Worm (Caenorhabditis elegans) whole organism, L4 larva: ENCODE data around the gene col-104.

Experiments used
- T26A8.4 ChIP-seq: fragments of 200-800 bp; sonication (Bioruptor generic); IDR thresholded peaks from 2 replicates; pipeline ENCODE4 v1.3.6; 2022; ENCODE audit warnings: missing genetic modification characterization, missing compliant biosample characterization
- daf-19 ChIP-seq: fragments of 200-800 bp; sonication (Bioruptor generic); conservative IDR thresholded peaks from 2 replicates; pipeline ENCODE4 v1.3.6; 2022; ENCODE audit warnings: missing genetic modification characterization, missing compliant biosample characterization
- hif-1 ChIP-seq, 2 experiments: sonication (generic microtip); optimal IDR thresholded peaks; 2 replicates each; lab custom pipeline; 2016 to 2017; ENCODE audit warnings: missing compliant biosample characterization in 2 of 2, missing genetic modification characterization in 2 of 2, missing genetic modification reagents in 2 of 2, missing genotype in 2 of 2, mild to moderate bottlenecking in 1 of 2
- madf-9 ChIP-seq: fragments of 200-800 bp; sonication (Bioruptor generic); conservative IDR thresholded peaks from 2 replicates; pipeline ENCODE4 v1.3.6; 2022; ENCODE audit warnings: missing genetic modification reagents, missing genetic modification characterization, missing compliant biosample characterization
- mes-2 ChIP-seq: sonication (generic microtip); optimal IDR thresholded peaks from 2 replicates; lab custom pipeline; 2016; ENCODE audit warnings: missing genotype, mild to moderate bottlenecking, missing genetic modification characterization, missing compliant biosample characterization; ENCODE audit not compliant: poor library complexity, severe bottlenecking
- tra-1 ChIP-seq: fragments of 200-800 bp; sonication (Bioruptor generic); IDR thresholded peaks from 2 replicates; pipeline ENCODE4 v1.3.6; 2022; ENCODE audit warnings: missing genetic modification reagents, missing genetic modification characterization, missing compliant biosample characterization

Gene col-104

DNA sequence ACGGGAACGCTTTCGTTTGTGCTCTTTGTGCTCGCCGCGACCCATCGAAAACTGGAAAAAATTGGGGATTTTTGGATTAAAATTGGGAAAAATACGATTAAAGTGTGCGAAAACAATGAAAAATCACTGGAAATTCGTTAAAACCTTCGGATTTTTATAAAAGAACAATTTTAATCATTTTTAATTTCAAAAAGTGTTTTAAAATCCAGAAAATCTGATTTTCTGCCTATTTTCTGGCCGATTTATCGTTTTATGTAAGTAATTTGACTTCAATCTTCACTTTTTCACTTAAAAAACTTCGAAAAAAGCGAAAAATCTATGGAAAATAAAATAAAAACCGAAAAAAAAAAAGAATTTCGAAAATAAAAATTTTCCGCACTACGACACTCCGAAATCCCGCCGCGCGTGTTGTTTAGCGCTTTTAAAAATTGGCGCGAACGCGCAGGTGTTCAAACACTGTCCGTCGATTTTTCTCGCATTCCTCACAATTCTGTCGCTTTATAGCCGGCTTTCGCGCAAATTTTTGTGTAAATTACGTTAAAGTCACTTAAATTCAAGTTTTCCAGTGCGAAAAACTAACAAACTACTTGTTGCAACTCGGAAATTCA lies 45.4 kb downstream of the col-104 start, which contains the start of the genes ddx-46 and F53H1.4 (continued):
- no peak for TF ChIP-seq tra-1
- no peak for TF ChIP-seq mes-2 (tag; lab: Kevin White, UChicago)
- no peak for TF ChIP-seq daf-19
- no peak for TF ChIP-seq T26A8.4
- no peak for TF ChIP-seq hif-1 (tag; optimal IDR thresholded peaks at IDR 0.05; lab: Kevin White, UChicago)
- TF ChIP-seq madf-9 (GFP tag; lab: Robert Waterston, UW) = no peak
